Worm (Caenorhabditis elegans) whole organism, young adult: ENCODE results near the gene clec-185.

ENCODE experiments used
- B0035.1 ChIP-seq: sonication (generic microtip); optimal IDR thresholded peaks from 2 replicates; lab custom pipeline; 2016; ENCODE audit warnings: missing genetic modification characterization, mild to moderate bottlenecking, missing compliant biosample characterization, missing genotype, missing genetic modification reagents
- B0261.1 ChIP-seq: sonication (generic microtip); optimal IDR thresholded peaks from 2 replicates; lab custom pipeline; 2016; ENCODE audit warnings: mild to moderate bottlenecking, missing genetic modification characterization, moderate library complexity, missing compliant biosample characterization
- D2030.7 ChIP-seq: fragments of 200-800 bp; sonication (Bioruptor generic); IDR thresholded peaks from 2 replicates; pipeline ENCODE4 v1.3.6; 2022; ENCODE audit warnings: missing genetic modification reagents, missing genetic modification characterization, missing compliant biosample characterization
- F10E7.11 ChIP-seq: sonication (generic microtip); optimal IDR thresholded peaks from 2 replicates; lab custom pipeline; 2017; ENCODE audit warnings: mild to moderate bottlenecking, missing genetic modification characterization, moderate library complexity, missing compliant biosample characterization
- F23B12.7 ChIP-seq: sonication (generic microtip); optimal IDR thresholded peaks from 2 replicates; lab custom pipeline; 2017; ENCODE audit warnings: missing genetic modification characterization, mild to moderate bottlenecking, missing compliant biosample characterization, antibody characterized with exemption, moderate library complexity; ENCODE audit not compliant: insufficient read depth
- F33H1.4 ChIP-seq: fragments of 200-800 bp; sonication (Bioruptor generic); IDR thresholded peaks from 2 replicates; pipeline ENCODE4 v1.3.6; 2022; ENCODE audit warnings: missing genetic modification reagents, missing genetic modification characterization, missing compliant biosample characterization
- F49E8.2 ChIP-seq: sonication (generic microtip); optimal IDR thresholded peaks from 3 replicates; lab custom pipeline; 2017; ENCODE audit warnings: missing genetic modification characterization, mild to moderate bottlenecking, missing compliant biosample characterization, antibody characterized with exemption, moderate library complexity; ENCODE audit not compliant: insufficient read depth
- F55B11.4 ChIP-seq: sonication (generic microtip); optimal IDR thresholded peaks from 2 replicates; lab custom pipeline; 2016; ENCODE audit warnings: missing compliant biosample characterization, missing genetic modification characterization, borderline replicate concordance; ENCODE audit not compliant: insufficient read depth
- F57C9.4 ChIP-seq: sonication (generic microtip); optimal IDR thresholded peaks from 2 replicates; lab custom pipeline; 2017; ENCODE audit warnings: mild to moderate bottlenecking, missing genetic modification characterization, missing compliant biosample characterization
- K12H6.12 ChIP-seq: fragments of 200-800 bp; sonication (Bioruptor generic); optimal IDR thresholded peaks from 2 replicates; lab custom pipeline; 2018; ENCODE audit warnings: mild to moderate bottlenecking, missing genetic modification characterization, missing compliant biosample characterization
- Y53G8AR.9 ChIP-seq: fragments of 200-800 bp; sonication (Bioruptor generic); conservative IDR thresholded peaks from 2 replicates; pipeline ENCODE4 v1.3.6; 2022; ENCODE audit warnings: missing genetic modification reagents, missing genetic modification characterization, missing compliant biosample characterization
- Y95B8A.8 ChIP-seq: fragments of 200-800 bp; sonication (Bioruptor generic); IDR thresholded peaks from 2 replicates; pipeline ENCODE4 v1.3.6; 2022; ENCODE audit warnings: missing genetic modification reagents, missing genetic modification characterization, missing compliant biosample characterization
- ZK185.1 ChIP-seq: sonication (generic microtip); optimal IDR thresholded peaks from 2 replicates; lab custom pipeline; 2016; ENCODE audit warnings: mild to moderate bottlenecking, missing genetic modification characterization, missing compliant biosample characterization; ENCODE audit not compliant: poor library complexity, severe bottlenecking
- attf-3 ChIP-seq: fragments of 200-800 bp; sonication (Bioruptor generic); conservative IDR thresholded peaks from 2 replicates; pipeline ENCODE4 v1.3.6; 2022; ENCODE audit warnings: missing genetic modification reagents, missing genetic modification characterization, missing compliant biosample characterization
- attf-5 ChIP-seq: fragments of 200-800 bp; sonication (Bioruptor generic); optimal IDR thresholded peaks from 2 replicates; lab custom pipeline; 2018; ENCODE audit warnings: mild to moderate bottlenecking, missing genetic modification characterization, missing compliant biosample characterization
- ccch-3 ChIP-seq: fragments of 200-800 bp; sonication (Bioruptor generic); optimal IDR thresholded peaks from 2 replicates; lab custom pipeline; 2018; ENCODE audit warnings: mild to moderate bottlenecking, missing genetic modification characterization, missing compliant biosample characterization
- ceh-27 ChIP-seq: fragments of 200-800 bp; sonication (Bioruptor generic); optimal IDR thresholded peaks from 2 replicates; lab custom pipeline; 2018; ENCODE audit warnings: mild to moderate bottlenecking, missing genetic modification characterization, moderate library complexity, missing compliant biosample characterization
- dox-1 ChIP-seq: fragments of 200-800 bp; sonication (Bioruptor generic); IDR thresholded peaks from 2 replicates; pipeline ENCODE4 v1.3.6; 2022; ENCODE audit warnings: missing genetic modification reagents, missing genetic modification characterization, missing compliant biosample characterization
- efl-1 ChIP-seq: fragments of 150-350 bp; optimal IDR thresholded peaks from 2 replicates; lab custom pipeline; 2014; ENCODE audit warnings: missing biosample characterization, missing genetic modification reagents, missing genetic modification characterization
- ekl-4 ChIP-seq: fragments of 200-800 bp; sonication (Bioruptor generic); IDR thresholded peaks from 2 replicates; pipeline ENCODE4 v1.3.6; 2022; ENCODE audit warnings: missing genetic modification reagents, missing genetic modification characterization, missing compliant biosample characterization
- fkh-3 ChIP-seq: sonication (generic microtip); optimal IDR thresholded peaks from 2 replicates; lab custom pipeline; 2016; ENCODE audit warnings: mild to moderate bottlenecking, missing genetic modification characterization, missing compliant biosample characterization
- him-1 ChIP-seq: sonication (generic microtip); optimal IDR thresholded peaks from 2 replicates; lab custom pipeline; 2016; ENCODE audit warnings: missing genotype, missing genetic modification reagents, missing genetic modification characterization, missing compliant biosample characterization
- hlh-12 ChIP-seq: sonication (generic microtip); optimal IDR thresholded peaks from 2 replicates; lab custom pipeline; 2016; ENCODE audit warnings: missing genetic modification characterization, missing compliant biosample characterization
- hmg-1.2 ChIP-seq: fragments of 200-800 bp; sonication (Bioruptor generic); IDR thresholded peaks from 2 replicates; pipeline ENCODE4 v1.3.6; 2022; ENCODE audit warnings: missing genetic modification reagents, missing genetic modification characterization, missing compliant biosample characterization
- hsf-1 ChIP-seq: fragments of 200-800 bp; sonication (Bioruptor generic); IDR thresholded peaks from 2 replicates; pipeline ENCODE4 v1.3.6; 2022; ENCODE audit warnings: missing genetic modification reagents, missing genetic modification characterization, missing compliant biosample characterization
- let-526 ChIP-seq: fragments of 200-800 bp; sonication (Bioruptor generic); IDR thresholded peaks from 2 replicates; pipeline ENCODE4 v1.3.6; 2022; ENCODE audit warnings: missing genetic modification reagents, missing genetic modification characterization, missing compliant biosample characterization
- lin-40 ChIP-seq: sonication (generic microtip); optimal IDR thresholded peaks from 2 replicates; lab custom pipeline; 2016; ENCODE audit warnings: missing genetic modification characterization, mild to moderate bottlenecking, missing compliant biosample characterization, missing genotype, missing genetic modification reagents
- lin-54 ChIP-seq: fragments of 200-800 bp; sonication (Bioruptor generic); optimal IDR thresholded peaks from 2 replicates; lab custom pipeline; 2018; ENCODE audit warnings: mild to moderate bottlenecking, missing genetic modification characterization, missing compliant biosample characterization
- lsl-1 ChIP-seq: fragments of 200-800 bp; sonication (Bioruptor generic); optimal IDR thresholded peaks from 2 replicates; lab custom pipeline; 2018; ENCODE audit warnings: mild to moderate bottlenecking, missing genetic modification characterization, moderate library complexity, missing compliant biosample characterization
- madf-3 ChIP-seq: fragments of 200-800 bp; sonication (Bioruptor generic); IDR thresholded peaks from 2 replicates; pipeline ENCODE4 v1.3.6; 2022; ENCODE audit warnings: missing genetic modification reagents, missing genetic modification characterization, missing compliant biosample characterization
- madf-6 ChIP-seq: fragments of 200-800 bp; sonication (Bioruptor generic); IDR thresholded peaks from 2 replicates; pipeline ENCODE4 v1.3.6; 2022; ENCODE audit warnings: missing genetic modification reagents, missing genetic modification characterization, missing compliant biosample characterization
- madf-8 ChIP-seq: fragments of 200-800 bp; sonication (Bioruptor generic); conservative IDR thresholded peaks from 2 replicates; pipeline ENCODE4 v1.3.6; 2022; ENCODE audit warnings: missing genetic modification reagents, missing genetic modification characterization, missing compliant biosample characterization
- mcd-1 ChIP-seq: fragments of 200-800 bp; sonication (Bioruptor generic); IDR thresholded peaks from 2 replicates; pipeline ENCODE4 v1.3.6; 2022; ENCODE audit warnings: missing genetic modification reagents, missing genetic modification characterization, missing compliant biosample characterization
- mel-28 ChIP-seq: sonication (generic microtip); optimal IDR thresholded peaks from 2 replicates; lab custom pipeline; 2016; ENCODE audit warnings: borderline replicate concordance, mild to moderate bottlenecking, missing genetic modification characterization, missing compliant biosample characterization
- mes-4 ChIP-seq: sonication (generic microtip); optimal IDR thresholded peaks from 2 replicates; lab custom pipeline; 2016; ENCODE audit warnings: missing genotype, missing genetic modification characterization, missing compliant biosample characterization
- nhr-27 ChIP-seq: fragments of 200-800 bp; sonication (Bioruptor generic); optimal IDR thresholded peaks from 2 replicates; lab custom pipeline; 2018; ENCODE audit warnings: mild to moderate bottlenecking, missing genetic modification characterization, moderate library complexity, missing compliant biosample characterization
- pbrm-1 ChIP-seq: fragments of 200-800 bp; sonication (Bioruptor generic); IDR thresholded peaks from 2 replicates; pipeline ENCODE4 v1.3.6; 2022; ENCODE audit warnings: missing genetic modification reagents, missing genetic modification characterization, missing compliant biosample characterization
- rpc-1 ChIP-seq, 2 experiments: fragments of 150-350 bp in 1 of 2; sonication (generic microtip) in 1 of 2; optimal IDR thresholded peaks; 2 replicates each; lab custom pipeline; 2014 to 2018; ENCODE audit warnings: missing biosample characterization in 1 of 2, missing genetic modification characterization in 1 of 2, missing genetic modification reagents in 1 of 2, missing genotype in 1 of 2
- sea-2 ChIP-seq: fragments of 200-800 bp; sonication (Bioruptor generic); IDR thresholded peaks from 2 replicates; pipeline ENCODE4 v1.3.6; 2022; ENCODE audit warnings: missing genetic modification characterization, missing compliant biosample characterization
- snpc-1.3 ChIP-seq: sonication (generic microtip); optimal IDR thresholded peaks from 2 replicates; lab custom pipeline; 2017; ENCODE audit warnings: missing genetic modification characterization, mild to moderate bottlenecking, missing compliant biosample characterization, antibody characterized with exemption, moderate library complexity, missing genotype, missing genetic modification reagents; ENCODE audit not compliant: insufficient read depth
- somi-1 ChIP-seq: fragments of 200-800 bp; sonication (Bioruptor generic); optimal IDR thresholded peaks from 2 replicates; lab custom pipeline; 2018; ENCODE audit warnings: mild to moderate bottlenecking, missing genetic modification characterization, missing compliant biosample characterization
- zim-3 ChIP-seq: sonication (generic microtip); optimal IDR thresholded peaks from 2 replicates; lab custom pipeline; 2017; ENCODE audit warnings: mild to moderate bottlenecking, missing genetic modification characterization, moderate library complexity, missing compliant biosample characterization
- ztf-25 ChIP-seq: fragments of 200-800 bp; sonication (Bioruptor generic); IDR thresholded peaks from 2 replicates; pipeline ENCODE4 v1.3.6; 2022; ENCODE audit warnings: missing genetic modification reagents, missing genetic modification characterization, missing compliant biosample characterization
- ztf-28 ChIP-seq: fragments of 200-800 bp; sonication (Bioruptor generic); IDR thresholded peaks from 2 replicates; pipeline ENCODE4 v1.3.6; 2022; ENCODE audit warnings: missing genetic modification reagents, missing genetic modification characterization, missing compliant biosample characterization

The clec-185 gene

DNA sequence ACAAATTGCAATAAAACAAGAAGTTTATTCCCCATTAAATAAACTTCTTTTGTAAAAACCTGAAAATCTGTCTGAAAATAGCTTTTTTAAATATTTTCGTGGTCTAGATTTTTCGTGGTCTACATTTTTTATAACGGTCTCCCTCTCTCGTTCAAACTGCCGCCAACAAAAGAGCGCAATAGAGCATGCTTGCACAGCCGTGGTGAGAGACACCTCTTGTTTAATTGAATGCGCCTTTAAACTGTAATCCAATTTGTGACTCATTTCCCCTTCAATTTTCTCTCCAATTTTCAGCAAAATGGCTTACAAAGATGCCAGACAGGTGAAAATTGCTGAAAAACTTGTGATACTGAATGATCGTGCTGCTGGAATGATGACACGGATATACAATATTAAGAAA is 34.3 kb upstream of the clec-185 start, which contains the start of gene gex-3 (continued):
- TF ChIP-seq let-526 (GFP tag; lab: Robert Waterston, UW) = no peak
- TF ChIP-seq ztf-25 (GFP tag; lab: Robert Waterston, UW) = 0 out of 2 replicates have a peak, but pooled peaks have one; percentile 11
- peak; percentile 31 for TF ChIP-seq F49E8.2 (tag; lab: Kevin White, UChicago)
- peak; percentile 76 for TF ChIP-seq madf-8 (GFP tag; lab: Robert Waterston, UW)
- TF ChIP-seq mel-28 (tag; lab: Kevin White, UChicago) = no peak
- 0 out of 2 replicates have a peak, but pooled peaks have one; percentile 56 for TF ChIP-seq ztf-28
- TF ChIP-seq lin-54 (GFP tag; lab: Kevin White, UChicago) = peak; percentile 98
- TF ChIP-seq ZK185.1 (tag; lab: Kevin White, UChicago) = peak; percentile 48
- TF ChIP-seq hmg-1.2 (GFP tag; lab: Robert Waterston, UW) = peak; percentile 56; the same call in 1 of the 2 replicates
- TF ChIP-seq lin-40 (tag; lab: Kevin White, UChicago) = peak; percentile 42
- peak; percentile 95 for TF ChIP-seq efl-1 (GFP tag; lab: Kevin White, UChicago)
- peak; percentile 91 for TF ChIP-seq F33H1.4 (GFP tag; lab: Robert Waterston, UW)
- peak; percentile 82 for TF ChIP-seq lsl-1 (GFP tag; lab: Kevin White, UChicago)
- peak; percentile 78 for TF ChIP-seq D2030.7
- TF ChIP-seq snpc-1.3 (tag; lab: Kevin White, UChicago) = peak; percentile 30
- peak; percentile 35; the same call in 1 of the 2 replicates for TF ChIP-seq attf-3
- no peak for TF ChIP-seq sea-2 (GFP tag; lab: Robert Waterston, UW)
- peak; percentile 71; the same call in 1 of the 2 replicates for TF ChIP-seq ekl-4
- peak; percentile 28 for TF ChIP-seq K12H6.12 (tag; lab: Kevin White, UChicago)
- TF ChIP-seq Y95B8A.8 (GFP tag; lab: Robert Waterston, UW) = 0 out of 2 replicates have a peak, but pooled peaks have one; percentile 22
- TF ChIP-seq ceh-27 = peak; percentile 81
- peak; percentile 88 for TF ChIP-seq F23B12.7 (tag; lab: Kevin White, UChicago)
- TF ChIP-seq fkh-3 (tag; lab: Kevin White, UChicago) = no peak

DNA sequence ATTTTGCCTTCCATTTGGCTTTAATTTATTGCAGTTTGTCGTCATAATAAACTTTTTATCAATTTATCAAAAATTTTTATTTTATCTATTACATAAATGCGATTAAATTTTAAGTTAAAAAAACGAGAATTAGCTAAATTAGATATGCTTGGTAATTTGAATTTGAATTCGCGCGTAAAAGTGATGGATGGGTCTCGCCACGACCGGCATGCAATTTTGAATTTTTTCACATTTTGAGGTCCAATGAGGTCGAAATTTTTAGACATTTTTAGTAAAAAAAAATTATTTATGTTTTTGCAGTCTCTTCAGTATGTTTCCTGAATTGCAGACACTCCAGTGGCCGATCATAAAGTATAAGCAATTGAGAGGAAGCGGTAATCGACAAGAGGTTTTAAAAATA is 29.8 kb upstream of the clec-185 start, which contains the start of gene dsb-1:
Gene dsb-1, plus strand, starts transcription at position 301 of the 400 bp plus-strand sequence.
- no peak for TF ChIP-seq hlh-12 (tag; lab: Kevin White, UChicago)
- TF ChIP-seq lsl-1 (GFP tag; lab: Kevin White, UChicago) = peak; percentile 19
- TF ChIP-seq somi-1 = no peak
- no peak for TF ChIP-seq ccch-3 (GFP tag; lab: Kevin White, UChicago)
- TF ChIP-seq attf-5 = no peak
- TF ChIP-seq mcd-1 = 0 out of 2 replicates have a peak, but pooled peaks have one; percentile 8
- no peak for TF ChIP-seq K12H6.12 (tag; lab: Kevin White, UChicago)
- TF ChIP-seq madf-8 (GFP tag; lab: Robert Waterston, UW) = no peak
- no peak for TF ChIP-seq madf-3 (GFP tag; lab: Robert Waterston, UW)
- no peak for TF ChIP-seq nhr-27 (tag; lab: Kevin White, UChicago)
- TF ChIP-seq efl-1 (GFP tag; lab: Kevin White, UChicago) = peak; percentile 40
- TF ChIP-seq rpc-1 (optimal IDR thresholded peaks at IDR 0.05; lab: Kevin White, UChicago) = no peak
- no peak for TF ChIP-seq rpc-1 (tag; optimal IDR thresholded peaks at IDR 0.05; lab: Kevin White, UChicago)
- no peak for TF ChIP-seq hsf-1 (GFP tag; lab: Robert Waterston, UW)
- no peak for TF ChIP-seq attf-3
- no peak for TF ChIP-seq B0035.1 (tag; lab: Kevin White, UChicago)
- peak; percentile 26 for TF ChIP-seq lin-54 (GFP tag; lab: Kevin White, UChicago)
- TF ChIP-seq pbrm-1 (GFP tag; lab: Robert Waterston, UW) = no peak
- no peak for TF ChIP-seq dox-1
- TF ChIP-seq madf-6 = peak; percentile 47; the same call in 1 of the 2 replicates
- TF ChIP-seq F55B11.4 = no peak
- TF ChIP-seq Y95B8A.8 (GFP tag; lab: Robert Waterston, UW) = no peak
- no peak for TF ChIP-seq zim-3 (tag; lab: Kevin White, UChicago)
- no peak for TF ChIP-seq mes-4 (tag; lab: Kevin White, UChicago)
- no peak for TF ChIP-seq F10E7.11
- TF ChIP-seq ekl-4 = no peak
- no peak for TF ChIP-seq Y53G8AR.9 (GFP tag; lab: Robert Waterston, UW)
- no peak for TF ChIP-seq F57C9.4 (tag; lab: Kevin White, UChicago)
- no peak for TF ChIP-seq B0261.1 (tag; lab: Kevin White, UChicago)
- TF ChIP-seq him-1 (tag; lab: Kevin White, UChicago) = no peak
